Fruit fly (Drosophila melanogaster) whole organism, embryonic: ENCODE results near the gene Hr78.

Experiments used
- Atf3 ChIP-seq: fragments of 200-800 bp; sonication (Bioruptor generic); optimal IDR thresholded peaks from 3 replicates; lab custom pipeline; 2016; ENCODE audit warnings: missing biosample characterization, missing genetic modification characterization
- Bdp1 ChIP-seq: fragments of 200-800 bp; sonication (Bioruptor generic); optimal IDR thresholded peaks from 3 replicates; lab custom pipeline; 2016; ENCODE audit warnings: missing biosample characterization, missing genetic modification characterization
- Blimp-1 ChIP-seq: fragments of 200-800 bp; sonication (Bioruptor generic); optimal IDR thresholded peaks from 3 replicates; lab custom pipeline; 2018; ENCODE audit warnings: missing biosample characterization, missing genetic modification characterization, mild to moderate bottlenecking, moderate library complexity, missing genetic modification reagents
- CG10462 ChIP-seq: fragments of 200-800 bp; sonication (Bioruptor generic); optimal IDR thresholded peaks from 2 replicates; lab custom pipeline; 2016; ENCODE audit warnings: missing biosample characterization, missing genetic modification characterization
- CG10979 ChIP-seq: fragments of 200-800 bp; sonication (Bioruptor generic); optimal IDR thresholded peaks from 2 replicates; lab custom pipeline; 2018; ENCODE audit warnings: missing biosample characterization, mild to moderate bottlenecking, missing genetic modification characterization, moderate library complexity
- CG11085 ChIP-seq: fragments of 200-800 bp; sonication (Bioruptor generic); IDR thresholded peaks from 2 replicates; pipeline ENCODE4 v1.3.6; 2022; ENCODE audit warnings: missing biosample characterization, missing genetic modification characterization
- CG11723 ChIP-seq: fragments of 200-800 bp; sonication (Bioruptor generic); optimal IDR thresholded peaks from 2 replicates; lab custom pipeline; 2017; ENCODE audit warnings: missing biosample characterization, mild to moderate bottlenecking, missing genetic modification characterization
- CG12071 ChIP-seq: fragments of 200-800 bp; sonication (Bioruptor generic); optimal IDR thresholded peaks from 3 replicates; lab custom pipeline; 2018; ENCODE audit warnings: missing biosample characterization, mild to moderate bottlenecking, missing genetic modification characterization
- CG14860 ChIP-seq: fragments of 200-800 bp; sonication (Bioruptor generic); IDR thresholded peaks from 3 replicates; pipeline ENCODE4 v1.3.6; 2022; ENCODE audit warnings: missing biosample characterization, missing genetic modification characterization; ENCODE audit not compliant: partially characterized antibody
- CG1529 ChIP-seq: fragments of 200-800 bp; sonication (Bioruptor generic); optimal IDR thresholded peaks from 3 replicates; lab custom pipeline; 2018; ENCODE audit warnings: missing biosample characterization, missing genetic modification characterization
- CG15479 ChIP-seq: fragments of 200-800 bp; sonication (Bioruptor generic); optimal IDR thresholded peaks from 3 replicates; lab custom pipeline; 2019; ENCODE audit warnings: missing biosample characterization, mild to moderate bottlenecking, missing genetic modification characterization, moderate library complexity
- CG16863 ChIP-seq: fragments of 200-800 bp; sonication (Bioruptor generic); optimal IDR thresholded peaks from 3 replicates; lab custom pipeline; 2016; ENCODE audit warnings: missing biosample characterization, missing genetic modification characterization
- CG17829 ChIP-seq: fragments of 200-800 bp; optimal IDR thresholded peaks from 2 replicates; lab custom pipeline; 2019; ENCODE audit warnings: missing biosample characterization, mild to moderate bottlenecking, missing genetic modification characterization, moderate library complexity
- CG18599 ChIP-seq: fragments of 200-800 bp; sonication (Bioruptor generic); optimal IDR thresholded peaks from 3 replicates; lab custom pipeline; 2017; ENCODE audit warnings: missing biosample characterization, missing genetic modification characterization, mild to moderate bottlenecking, moderate library complexity, missing genetic modification reagents
- CG2199 ChIP-seq: fragments of 200-800 bp; sonication (Bioruptor generic); IDR thresholded peaks from 3 replicates; pipeline ENCODE4 v1.3.6; 2022; ENCODE audit warnings: missing biosample characterization, missing genetic modification characterization
- CG2875 ChIP-seq: fragments of 200-800 bp; sonication (Bioruptor generic); optimal IDR thresholded peaks from 2 replicates; lab custom pipeline; 2017; ENCODE audit warnings: missing biosample characterization, mild to moderate bottlenecking, missing genetic modification characterization, missing genetic modification reagents
- CG3281 ChIP-seq: fragments of 200-800 bp; sonication (Bioruptor generic); optimal IDR thresholded peaks from 3 replicates; lab custom pipeline; 2017; ENCODE audit warnings: missing biosample characterization, mild to moderate bottlenecking, missing genetic modification characterization
- CG4328 ChIP-seq: fragments of 200-800 bp; sonication (Bioruptor generic); optimal IDR thresholded peaks from 3 replicates; lab custom pipeline; 2017; ENCODE audit warnings: missing biosample characterization, missing genetic modification reagents, missing genetic modification characterization
- CG4424 ChIP-seq: fragments of 200-800 bp; sonication (Bioruptor generic); optimal IDR thresholded peaks from 3 replicates; lab custom pipeline; 2016; ENCODE audit warnings: missing biosample characterization, missing genetic modification characterization
- CG6813 ChIP-seq: fragments of 200-800 bp; sonication (Bioruptor generic); optimal IDR thresholded peaks from 2 replicates; lab custom pipeline; 2017; ENCODE audit warnings: missing biosample characterization, missing genetic modification characterization, mild to moderate bottlenecking, moderate library complexity, missing genetic modification reagents
- CG7556 ChIP-seq: fragments of 200-800 bp; sonication (Bioruptor generic); optimal IDR thresholded peaks from 2 replicates; lab custom pipeline; 2017; ENCODE audit warnings: missing biosample characterization, mild to moderate bottlenecking, missing genetic modification characterization
- CG7786 ChIP-seq: fragments of 200-800 bp; sonication (Bioruptor generic); optimal IDR thresholded peaks from 2 replicates; lab custom pipeline; 2016; ENCODE audit warnings: missing biosample characterization, missing genetic modification characterization
- CG7928 ChIP-seq: fragments of 200-800 bp; sonication (Bioruptor generic); optimal IDR thresholded peaks from 2 replicates; lab custom pipeline; 2017; ENCODE audit warnings: missing biosample characterization, mild to moderate bottlenecking, missing genetic modification characterization
- Chrac-16 ChIP-seq: fragments of 200-800 bp; sonication (Bioruptor generic); optimal IDR thresholded peaks from 3 replicates; lab custom pipeline; 2016; ENCODE audit warnings: missing biosample characterization, missing genetic modification characterization
- D19A ChIP-seq: fragments of 200-800 bp; optimal IDR thresholded peaks from 3 replicates; lab custom pipeline; 2019; ENCODE audit warnings: missing biosample characterization, mild to moderate bottlenecking, missing genetic modification characterization, moderate library complexity
- D19B ChIP-seq: fragments of 200-800 bp; sonication (Bioruptor generic); optimal IDR thresholded peaks from 2 replicates; lab custom pipeline; 2017; ENCODE audit warnings: missing biosample characterization, mild to moderate bottlenecking, missing genetic modification characterization
- Drgx ChIP-seq: fragments of 200-800 bp; sonication (Bioruptor generic); IDR thresholded peaks from 2 replicates; pipeline ENCODE4 v1.3.6; 2022; ENCODE audit warnings: missing biosample characterization, missing genetic modification characterization
- Gug ChIP-seq: fragments of 200-800 bp; sonication (Bioruptor generic); IDR thresholded peaks from 4 replicates; pipeline ENCODE4 v1.3.6; 2022; ENCODE audit warnings: missing biosample characterization, missing genetic modification characterization
- Mad ChIP-seq: fragments of 200-800 bp; sonication (Bioruptor generic); optimal IDR thresholded peaks from 2 replicates; lab custom pipeline; 2016; ENCODE audit warnings: missing biosample characterization, missing genetic modification characterization
- Med ChIP-seq: fragments of 200-800 bp; sonication (Bioruptor generic); peaks from one replicate; lab custom pipeline; 2016; ENCODE audit warnings: missing biosample characterization, missing genetic modification characterization, mild to moderate bottlenecking, inconsistent platforms, moderate library complexity
- Mes4 ChIP-seq: fragments of 200-800 bp; sonication (Bioruptor generic); optimal IDR thresholded peaks from 2 replicates; lab custom pipeline; 2016; ENCODE audit warnings: missing biosample characterization, missing genetic modification characterization
- Oli ChIP-seq: fragments of 200-800 bp; sonication (Bioruptor generic); optimal IDR thresholded peaks from 2 replicates; lab custom pipeline; 2018; ENCODE audit warnings: missing biosample characterization, mild to moderate bottlenecking, missing genetic modification characterization, moderate library complexity
- Pdp1 ChIP-seq, 2 experiments: fragments of 200-800 bp; sonication (Bioruptor generic); optimal IDR thresholded peaks; 3 replicates each; lab custom pipeline; 2016; ENCODE audit warnings: missing biosample characterization in 2 of 2, missing genetic modification characterization in 2 of 2, mild to moderate bottlenecking in 1 of 2, moderate library complexity in 1 of 2
- Six4 ChIP-seq: fragments of 200-800 bp; sonication (Bioruptor generic); optimal IDR thresholded peaks from 2 replicates; lab custom pipeline; 2016; ENCODE audit warnings: missing biosample characterization, missing genetic modification characterization
- Sry-β ChIP-seq: fragments of 200-800 bp; sonication (Bioruptor generic); optimal IDR thresholded peaks from 2 replicates; lab custom pipeline; 2018; ENCODE audit warnings: missing biosample characterization, mild to moderate bottlenecking, missing genetic modification characterization, moderate library complexity
- YL-1 ChIP-seq: fragments of 200-800 bp; sonication (Bioruptor generic); optimal IDR thresholded peaks from 3 replicates; lab custom pipeline; 2017; ENCODE audit warnings: missing biosample characterization, mild to moderate bottlenecking, missing genetic modification characterization
- aop ChIP-seq: fragments of 200-800 bp; sonication (Bioruptor generic); IDR thresholded peaks from 2 replicates; pipeline ENCODE4 v1.3.6; 2022; ENCODE audit warnings: missing biosample characterization, missing genetic modification characterization
- ap ChIP-seq: fragments of 200-800 bp; sonication (Bioruptor generic); IDR thresholded peaks from 2 replicates; pipeline ENCODE4 v1.3.6; 2022; ENCODE audit warnings: missing biosample characterization, missing genetic modification characterization
- emc ChIP-seq: fragments of 200-800 bp; sonication (Bioruptor generic); optimal IDR thresholded peaks from 2 replicates; lab custom pipeline; 2016; ENCODE audit warnings: missing biosample characterization, missing genetic modification characterization
- fd3F ChIP-seq: fragments of 200-800 bp; sonication (Bioruptor generic); optimal IDR thresholded peaks from 2 replicates; lab custom pipeline; 2018; ENCODE audit warnings: missing biosample characterization, mild to moderate bottlenecking, missing genetic modification characterization, moderate library complexity
- gce ChIP-seq: fragments of 200-800 bp; sonication (Bioruptor generic); IDR thresholded peaks from 3 replicates; pipeline ENCODE4 v1.3.6; 2022; ENCODE audit warnings: missing biosample characterization, missing genetic modification characterization
- gt ChIP-seq: fragments of 200-800 bp; sonication (Bioruptor generic); IDR thresholded peaks from 2 replicates; pipeline ENCODE4 v1.3.6; 2022; ENCODE audit warnings: missing biosample characterization, missing genetic modification characterization
- h ChIP-seq: fragments of >200 bp; optimal IDR thresholded peaks from 2 replicates; lab custom pipeline; 2017
- nau ChIP-seq: fragments of 200-800 bp; sonication (Bioruptor generic); optimal IDR thresholded peaks from 3 replicates; lab custom pipeline; 2017; ENCODE audit warnings: missing biosample characterization, mild to moderate bottlenecking, missing genetic modification characterization, missing genetic modification reagents
- odd ChIP-seq: fragments of 200-800 bp; sonication (Bioruptor generic); optimal IDR thresholded peaks from 2 replicates; lab custom pipeline; 2017; ENCODE audit warnings: missing biosample characterization, mild to moderate bottlenecking, missing genetic modification characterization
- otp ChIP-seq: fragments of 200-800 bp; sonication (Bioruptor generic); IDR thresholded peaks from 3 replicates; pipeline ENCODE4, ENCODE4 v1.3.6; 2022; ENCODE audit warnings: missing biosample characterization, missing genetic modification characterization
- usp ChIP-seq: fragments of >200 bp; optimal IDR thresholded peaks from 2 replicates; lab custom pipeline; 2017; ENCODE audit warnings: missing biosample characterization, missing genetic modification characterization
- z ChIP-seq: fragments of 200-800 bp; sonication (Bioruptor generic); IDR thresholded peaks from 3 replicates; pipeline ENCODE4 v1.3.6; 2022; ENCODE audit warnings: missing biosample characterization, missing genetic modification characterization
- zen ChIP-seq: fragments of 200-800 bp; sonication (Bioruptor generic); optimal IDR thresholded peaks from 3 replicates; lab custom pipeline; 2018; ENCODE audit warnings: missing biosample characterization, mild to moderate bottlenecking, missing genetic modification characterization, moderate library complexity
- zen2 ChIP-seq: fragments of 200-800 bp; sonication (Bioruptor generic); IDR thresholded peaks from 3 replicates; pipeline ENCODE4 v1.3.6; 2022; ENCODE audit warnings: missing biosample characterization, missing genetic modification characterization; ENCODE audit not compliant: partially characterized antibody

Gene Hr78

DNA sequence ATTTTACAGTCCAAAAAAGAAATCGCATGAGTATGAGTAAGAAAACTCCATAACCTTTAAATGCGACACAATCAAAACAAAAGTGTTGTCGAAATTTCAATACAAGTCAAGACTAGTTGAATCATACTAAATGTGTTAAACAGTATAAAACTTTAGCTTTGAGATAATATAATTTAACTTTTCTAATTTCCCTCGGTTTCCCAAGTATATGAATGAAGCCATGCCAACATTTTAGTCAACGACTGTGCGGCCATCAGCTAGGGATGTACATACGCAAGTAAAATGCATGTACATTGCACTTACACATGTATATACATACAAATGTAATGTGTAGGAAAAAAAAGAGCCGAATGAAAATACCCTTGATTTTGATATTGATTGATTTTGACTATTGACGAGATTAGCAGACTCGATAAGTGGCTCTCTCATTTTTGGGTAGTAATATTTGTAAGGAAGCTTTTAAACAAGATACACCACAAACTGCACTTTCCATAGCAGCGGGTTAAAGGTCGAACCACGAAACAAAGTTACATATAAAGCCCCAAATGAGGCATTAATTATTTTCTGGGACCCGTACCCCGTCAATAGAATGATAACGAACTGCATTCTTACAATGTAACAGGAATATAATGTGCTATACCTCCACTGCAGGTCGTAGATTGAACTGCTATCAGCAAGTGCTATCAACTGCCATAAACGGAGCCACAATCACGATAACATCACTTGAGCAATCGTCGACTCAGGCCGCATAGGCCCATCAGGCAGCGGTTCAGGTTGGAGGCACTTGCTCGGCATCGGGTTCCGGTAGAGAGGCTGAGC is 27.0 kb upstream of the Hr78 start (continued):
- TF ChIP-seq CG7556 (GFP tag; lab: Kevin White, UChicago) = no peak
- TF ChIP-seq Chrac-16 (GFP tag; lab: Kevin White, UChicago) = no peak
- TF ChIP-seq CG2875 (GFP tag; lab: Kevin White, UChicago) = peak; percentile 26
- TF ChIP-seq CG16863 (GFP tag; lab: Kevin White, UChicago) = no peak
- TF ChIP-seq CG15479 = no peak
- TF ChIP-seq CG4424 (GFP tag; lab: Kevin White, UChicago) = peak; percentile 16
- peak; percentile 17 for TF ChIP-seq CG1529 (GFP tag; lab: Kevin White, UChicago)
- TF ChIP-seq aop (GFP tag; lab: Robert Waterston, UW) = no peak
- TF ChIP-seq z = no peak
- no peak for TF ChIP-seq h
- TF ChIP-seq CG10462 (GFP tag; lab: Kevin White, UChicago) = no peak
- TF ChIP-seq CG4328 = no peak
- no peak for TF ChIP-seq CG3281 (GFP tag; lab: Kevin White, UChicago)
- TF ChIP-seq CG17829 = peak; percentile 20
- 0 out of 3 replicates have a peak, but pooled peaks have one; percentile 20 for TF ChIP-seq CG2199 (GFP tag; lab: Robert Waterston, UW)
- no peak for TF ChIP-seq emc (GFP tag; lab: Kevin White, UChicago)
- no peak for TF ChIP-seq zen (tag; lab: Kevin White, UChicago)
- TF ChIP-seq Gug = no peak
- TF ChIP-seq Mes4 (GFP tag; lab: Kevin White, UChicago) = no peak
- no peak for TF ChIP-seq CG18599 (GFP tag; lab: Kevin White, UChicago)
- TF ChIP-seq Mad (GFP tag; lab: Kevin White, UChicago) = no peak
- TF ChIP-seq CG11085 = no peak
- TF ChIP-seq Med (GFP tag; lab: Kevin White, UChicago) = peak; percentile 22
- no peak for TF ChIP-seq Atf3 (GFP tag; lab: Kevin White, UChicago)
- no peak for TF ChIP-seq gt (GFP tag; lab: Robert Waterston, UW)
- TF ChIP-seq nau (GFP tag; lab: Kevin White, UChicago) = no peak
- TF ChIP-seq YL-1 = no peak
- no peak for TF ChIP-seq ap (GFP tag; lab: Robert Waterston, UW)
- no peak for TF ChIP-seq D19B (GFP tag; lab: Kevin White, UChicago)
- no peak for TF ChIP-seq gce (GFP tag; lab: Robert Waterston, UW)
- no peak for TF ChIP-seq CG14860 (GFP tag; lab: Robert Waterston, UW)
- TF ChIP-seq CG7786 (GFP tag; lab: Kevin White, UChicago) = no peak
- TF ChIP-seq Bdp1 (GFP tag; lab: Kevin White, UChicago) = no peak
- TF ChIP-seq CG6813 (GFP tag; lab: Kevin White, UChicago) = no peak
- TF ChIP-seq usp (GFP tag; lab: Kevin White, UChicago) = no peak
- no peak for TF ChIP-seq CG7928 (GFP tag; lab: Kevin White, UChicago)
- TF ChIP-seq Blimp-1 = no peak
- TF ChIP-seq CG12071 = no peak
- TF ChIP-seq Drgx (GFP tag; lab: Robert Waterston, UW) = peak; percentile 56
- no peak for TF ChIP-seq Oli (tag; lab: Kevin White, UChicago)
- TF ChIP-seq fd3F = no peak
- TF ChIP-seq zen2 = no peak
- TF ChIP-seq odd (GFP tag; lab: Kevin White, UChicago) = no peak
- no peak for TF ChIP-seq Pdp1 (GFP tag; optimal IDR thresholded peaks at IDR 0.05; lab: Kevin White, UChicago)
- no peak for TF ChIP-seq CG11723 (GFP tag; lab: Kevin White, UChicago)
- TF ChIP-seq D19A (tag; lab: Kevin White, UChicago) = peak; percentile 76
- TF ChIP-seq otp (GFP tag; lab: Robert Waterston, UW) = no peak
- TF ChIP-seq CG10979 (tag; lab: Kevin White, UChicago) = peak; percentile 33
- no peak for TF ChIP-seq Sry-β (GFP tag; lab: Kevin White, UChicago)
- TF ChIP-seq Six4 (GFP tag; lab: Kevin White, UChicago) = no peak
